Fruit fly (Drosophila melanogaster) Kc167 (cell line): ENCODE data around the gene Acn.

ENCODE experiments used
- Myc ChIP-seq: fragments of >200 bp; optimal IDR thresholded peaks from 2 replicates; lab custom pipeline; 2017; ENCODE audit warnings: missing external identifiers
- Sin3A ChIP-seq: fragments of >200 bp; optimal IDR thresholded peaks from 2 replicates; lab custom pipeline; 2018; ENCODE audit warnings: missing external identifiers
- psq ChIP-seq: fragments of >200 bp; optimal IDR thresholded peaks from 2 replicates; lab custom pipeline; 2017; ENCODE audit warnings: missing external identifiers
- ttk ChIP-seq: sonication (Bioruptor generic); optimal IDR thresholded peaks from 2 replicates; lab custom pipeline; 2017; ENCODE audit warnings: missing external identifiers

- TF ChIP-seq ttk (lab: Kevin White, UChicago) (no peak), Sin3A (no peak), Myc (lab: Kevin White, UChicago) (no peak), psq (lab: Kevin White, UChicago) (no peak)
These were observed 28.1 kb upstream of the Acn start for dm6 chr2L:19017060-19017459.
